Worm (Caenorhabditis elegans): ENCODE results near the gene cank-26.

Gene cank-26

DNA sequence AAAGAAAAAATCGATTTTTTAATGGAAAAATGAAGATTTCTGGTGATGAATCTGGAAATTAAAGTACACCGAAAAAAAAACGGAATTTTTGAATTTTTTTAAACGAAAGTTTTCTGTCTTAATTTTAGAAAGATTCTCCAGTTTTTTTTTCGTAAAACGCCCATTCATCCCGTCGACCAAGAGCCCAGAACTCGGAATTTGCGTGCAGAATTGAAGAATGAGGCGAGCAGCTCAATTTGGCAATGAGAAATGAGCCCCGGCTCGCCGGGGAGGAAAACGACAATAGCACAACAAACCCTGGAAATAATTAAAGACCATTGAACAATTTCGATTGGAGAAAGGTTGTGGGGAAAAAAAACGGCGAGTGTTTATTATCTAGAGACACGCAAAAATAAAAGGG lies 43.0 kb downstream of the cank-26 start:
- TF ChIP-seq dmd-6 (GFP tag; IDR thresholded peaks at IDR 0.05) (no peak), F49E8.2 (tag; optimal IDR thresholded peaks at IDR 0.05; ENCODE audit: borderline replicate concordance) (peak; percentile 15), php-3 (GFP tag; IDR thresholded peaks at IDR 0.05) (no peak), F37D6.2 (tag; optimal IDR thresholded peaks at IDR 0.05) (no peak), egl-43 (GFP tag; IDR thresholded peaks at IDR 0.05) (peak; percentile 61; the same call in 1 of the 2 replicates), pha-4 (GFP tag; IDR thresholded peaks at IDR 0.05) (peak; percentile 23; the same call in 1 of the 2 replicates), pha-4 (tag; optimal IDR thresholded peaks at IDR 0.05) (no peak), lin-38 (GFP tag; IDR thresholded peaks at IDR 0.05) (peak; percentile 50; the same call in 1 of the 2 replicates), dpl-1 (GFP tag; optimal IDR thresholded peaks at IDR 0.05) (no peak), zfp-3 (GFP tag; conservative IDR thresholded peaks at IDR 0.05) (no peak), attf-4 (tag; optimal IDR thresholded peaks at IDR 0.05) (no peak), sdz-12 (GFP tag; optimal IDR thresholded peaks at IDR 0.05) (no peak), arid-1 (GFP tag; conservative IDR thresholded peaks at IDR 0.05) (0 out of 2 replicates have a peak, but pooled peaks have one; percentile 29), madf-5 (GFP tag; IDR thresholded peaks at IDR 0.05) (0 out of 4 replicates have a peak, but pooled peaks of 1 of the 2 experiments have one; percentile 9)

DNA sequence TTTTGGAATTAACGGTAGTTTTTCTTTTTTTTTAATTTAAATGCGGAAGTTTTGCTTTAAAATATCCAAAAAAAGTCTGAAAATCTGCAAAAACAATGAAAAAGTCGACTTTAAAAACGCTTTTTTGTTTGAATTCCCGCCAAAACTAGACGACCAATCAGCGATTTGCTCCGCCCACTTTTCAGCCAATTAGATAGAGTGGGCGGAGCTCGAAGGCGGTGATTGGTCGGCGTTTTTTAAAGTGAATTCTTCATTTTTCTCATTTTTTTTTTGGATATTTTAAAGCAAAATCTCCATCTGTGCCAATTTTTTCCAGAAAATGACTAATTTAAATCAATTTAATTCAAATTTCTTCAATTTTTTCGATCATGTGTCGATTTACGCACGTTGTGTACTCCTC lies 43.6 kb downstream of the cank-26 start:
- TF ChIP-seq daf-12 (tag; optimal IDR thresholded peaks at IDR 0.05) (no peak), unc-130 (GFP tag; optimal IDR thresholded peaks at IDR 0.05) (no peak), ceh-44 (GFP tag; IDR thresholded peaks at IDR 0.05) (no peak), pqm-1 (tag; optimal IDR thresholded peaks at IDR 0.05) (no peak), zfp-3 (GFP tag; conservative IDR thresholded peaks at IDR 0.05) (no peak), zfp-2 (tag; optimal IDR thresholded peaks at IDR 0.05) (no peak), cey-2 (tag; optimal IDR thresholded peaks at IDR 0.05; ENCODE audit: borderline replicate concordance, insufficient read depth) (no peak), daf-8 (GFP tag; IDR thresholded peaks at IDR 0.05) (no peak), dmd-8 (GFP tag; IDR thresholded peaks at IDR 0.05) (no peak), lir-3 (tag; optimal IDR thresholded peaks at IDR 0.05) (no peak), nhr-237 (tag; optimal IDR thresholded peaks at IDR 0.05) (no peak)

DNA sequence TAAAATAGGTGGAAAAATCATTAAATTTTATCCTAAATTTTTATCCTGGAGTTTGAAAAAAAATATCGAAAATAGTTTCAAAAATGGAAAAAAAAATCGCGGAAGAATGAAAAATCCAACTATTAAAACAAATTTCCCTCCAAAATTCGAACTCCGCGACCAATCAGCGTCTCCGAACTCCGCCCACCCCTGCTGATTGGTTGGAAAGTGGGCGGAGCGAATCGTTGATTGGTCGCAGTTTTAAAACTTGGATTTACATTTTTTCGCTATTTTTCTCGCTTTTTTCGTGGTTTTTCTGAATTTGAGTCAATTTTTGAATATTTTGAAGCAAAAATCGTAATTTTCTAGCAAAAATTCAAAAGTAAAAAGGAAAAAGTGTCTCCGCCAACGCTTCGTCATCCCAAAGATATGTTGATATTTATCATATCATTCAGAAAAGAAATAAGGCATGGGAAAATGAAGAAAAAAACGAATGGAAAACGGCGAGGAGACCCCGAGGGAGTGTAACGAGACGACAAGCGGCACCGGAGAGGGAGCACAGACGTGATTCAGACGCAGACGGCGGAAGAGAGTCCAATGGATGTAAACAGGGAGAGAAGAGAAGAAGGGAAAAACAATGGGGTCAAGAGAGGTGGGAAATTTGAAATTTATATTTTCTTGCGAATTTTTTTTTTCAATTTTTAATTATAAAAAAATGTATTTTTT lies 44.2 kb downstream of the cank-26 start:
- TF ChIP-seq ceh-44 (GFP tag; IDR thresholded peaks at IDR 0.05) = no peak
- TF ChIP-seq F10B5.3 (tag; optimal IDR thresholded peaks at IDR 0.05) = no peak
- TF ChIP-seq lin-29 (GFP tag; IDR thresholded peaks at IDR 0.05) = no peak
- TF ChIP-seq hlh-11 (tag; optimal IDR thresholded peaks at IDR 0.05) = peak; percentile 74
- no peak for TF ChIP-seq F49E8.2 (tag; optimal IDR thresholded peaks at IDR 0.05; ENCODE audit: borderline replicate concordance)
- TF ChIP-seq aha-1 (tag) = peak; percentile 68
- no peak for TF ChIP-seq aly-2 (tag; optimal IDR thresholded peaks at IDR 0.05)
- peak; percentile 35 for TF ChIP-seq nhr-11 (tag; optimal IDR thresholded peaks at IDR 0.05)
- TF ChIP-seq skn-1 (tag; optimal IDR thresholded peaks at IDR 0.05) = no peak
- TF ChIP-seq dpl-1 (GFP tag; optimal IDR thresholded peaks at IDR 0.05) = peak; percentile 67
- peak; percentile 62 for TF ChIP-seq mep-1 (tag; optimal IDR thresholded peaks at IDR 0.05)
- peak; percentile 40 to 57 for TF ChIP-seq daf-16 (GFP tag; optimal IDR thresholded peaks at IDR 0.05)
- TF ChIP-seq daf-16 (tag; optimal IDR thresholded peaks at IDR 0.05) = peak; percentile 94
- TF ChIP-seq lsy-2 (tag; optimal IDR thresholded peaks at IDR 0.05) = peak in 1 of 2 experiments; percentile 49
- TF ChIP-seq ZK337.2 (GFP tag; IDR thresholded peaks at IDR 0.05) = no peak
- peak; percentile 51 for TF ChIP-seq mes-2 (tag; optimal IDR thresholded peaks at IDR 0.05; ENCODE audit: poor library complexity, severe bottlenecking)
- no peak for TF ChIP-seq zag-1 (tag; optimal IDR thresholded peaks at IDR 0.05)
- TF ChIP-seq unc-62 (GFP tag; optimal IDR thresholded peaks at IDR 0.05 in 1 of 2) = peak in 1 of 2 experiments; percentile 69
- no peak for TF ChIP-seq unc-62 (tag; optimal IDR thresholded peaks at IDR 0.05)
- TF ChIP-seq fkh-10 (GFP tag; optimal IDR thresholded peaks at IDR 0.05) = peak; percentile 66
- TF ChIP-seq fos-1 (tag; optimal IDR thresholded peaks at IDR 0.05) = no peak
- TF ChIP-seq hmg-1.1 (GFP tag; IDR thresholded peaks at IDR 0.05) = peak; percentile 67
- no peak for TF ChIP-seq nhr-76 (tag; optimal IDR thresholded peaks at IDR 0.05)
- TF ChIP-seq dmd-6 (GFP tag; IDR thresholded peaks at IDR 0.05) = peak; percentile 29; the same call in 1 of the 2 replicates
- 0 out of 2 replicates have a peak, but pooled peaks have one; percentile 38 for TF ChIP-seq pha-4 (GFP tag; IDR thresholded peaks at IDR 0.05)
- peak; percentile 62 for TF ChIP-seq pha-4 (tag; optimal IDR thresholded peaks at IDR 0.05)
- TF ChIP-seq nhr-6 (tag; optimal IDR thresholded peaks at IDR 0.05) = peak; percentile 14
- peak; percentile 87 for TF ChIP-seq nhr-28 (tag; optimal IDR thresholded peaks at IDR 0.05)
- TF ChIP-seq set-16 (GFP tag; IDR thresholded peaks at IDR 0.05) = 0 out of 2 replicates have a peak, but pooled peaks have one; percentile 12
- no peak for TF ChIP-seq pqm-1 (tag; optimal IDR thresholded peaks at IDR 0.05)

All from whole organism, L4 larva.